Worm (Caenorhabditis elegans): ENCODE measurements around the gene F17C11.26.

F17C11.26 gene

ce11 chrV:10944903-10945302 is 3.7 kb downstream of the F17C11.26 start:
- TF ChIP-seq W03F9.2 (tag; optimal IDR thresholded peaks at IDR 0.05) (no peak), him-1 (tag; optimal IDR thresholded peaks at IDR 0.05) (no peak), dao-5 (tag; optimal IDR thresholded peaks at IDR 0.05) (no peak)

- TF ChIP-seq dao-5 (tag; optimal IDR thresholded peaks at IDR 0.05) = no peak
- TF ChIP-seq him-1 (tag; optimal IDR thresholded peaks at IDR 0.05) = no peak
- TF ChIP-seq W03F9.2 (tag; optimal IDR thresholded peaks at IDR 0.05) = no peak
These were observed 6.0 kb downstream of the F17C11.26 start for ce11 chrV:10947210-10947609.

- no peak for TF ChIP-seq dao-5 (tag; optimal IDR thresholded peaks at IDR 0.05)
- TF ChIP-seq W03F9.2 (tag; optimal IDR thresholded peaks at IDR 0.05) = no peak
- TF ChIP-seq him-1 (tag; optimal IDR thresholded peaks at IDR 0.05) = no peak
These were observed 6.7 kb downstream of the F17C11.26 start, which contains the start of gene F17C11.2 for ce11 chrV:10947930-10948329. Gene F17C11.2, plus strand, starts transcription at chrV:10948230.

ce11 chrV:10949511-10949910 is 8.3 kb downstream of the F17C11.26 start, which contains the start of gene col-153:
Gene col-153, plus strand, starts transcription at chrV:10949811.
- TF ChIP-seq him-1 (tag; optimal IDR thresholded peaks at IDR 0.05) = no peak
- no peak for TF ChIP-seq dao-5 (tag; optimal IDR thresholded peaks at IDR 0.05)
- TF ChIP-seq W03F9.2 (tag; optimal IDR thresholded peaks at IDR 0.05) = no peak

ce11 chrV:10951655-10952278 is 10.5 kb downstream of the F17C11.26 start, which contains the start of gene F17C11.4:
Gene F17C11.4, plus strand, starts transcription at chrV:10951860.
- TF ChIP-seq W03F9.2 (tag; optimal IDR thresholded peaks at IDR 0.05) = peak; percentile 62
- no peak for TF ChIP-seq him-1 (tag; optimal IDR thresholded peaks at IDR 0.05)

ce11 chrV:10953471-10954155 is 12.4 kb downstream of the F17C11.26 start:
- TF ChIP-seq him-1 (tag; optimal IDR thresholded peaks at IDR 0.05) (no peak), dao-5 (tag; optimal IDR thresholded peaks at IDR 0.05) (no peak), W03F9.2 (tag; optimal IDR thresholded peaks at IDR 0.05) (no peak)

ce11 chrV:10954334-10954733 is 13.1 kb downstream of the F17C11.26 start, which contains the start of gene clec-221:
Gene clec-221, minus strand, starts transcription at chrV:10954434.
- TF ChIP-seq dao-5 (tag; optimal IDR thresholded peaks at IDR 0.05) = no peak
- TF ChIP-seq him-1 (tag; optimal IDR thresholded peaks at IDR 0.05) = no peak
- TF ChIP-seq W03F9.2 (tag; optimal IDR thresholded peaks at IDR 0.05) = no peak

ce11 chrV:10954832-10955231 is 13.6 kb downstream of the F17C11.26 start, which contains the start of gene F17C11.6:
Gene F17C11.6, plus strand, starts transcription at chrV:10955121.
- TF ChIP-seq W03F9.2 (tag; optimal IDR thresholded peaks at IDR 0.05) (no peak), him-1 (tag; optimal IDR thresholded peaks at IDR 0.05) (no peak), dao-5 (tag; optimal IDR thresholded peaks at IDR 0.05) (no peak)

ce11 chrV:10955681-10956476 is 14.6 kb downstream of the F17C11.26 start, which contains the start of gene F17C11.13:
Gene F17C11.13, plus strand, starts transcription at chrV:10955923.
- TF ChIP-seq W03F9.2 (tag; optimal IDR thresholded peaks at IDR 0.05) (no peak), dao-5 (tag; optimal IDR thresholded peaks at IDR 0.05) (no peak), him-1 (tag; optimal IDR thresholded peaks at IDR 0.05) (no peak)

ce11 chrV:10958322-10958900 is 17.2 kb downstream of the F17C11.26 start, which contains the start of gene pigt-1:
Gene pigt-1, minus strand, starts transcription at chrV:10958821.
- no peak for TF ChIP-seq dao-5 (tag; optimal IDR thresholded peaks at IDR 0.05)
- peak; percentile 11 for TF ChIP-seq W03F9.2 (tag; optimal IDR thresholded peaks at IDR 0.05)

ce11 chrV:10960544-10960943 is 19.3 kb downstream of the F17C11.26 start, which contains the start of gene vps-36:
Gene vps-36, minus strand, starts transcription at chrV:10960669.
- TF ChIP-seq him-1 (tag; optimal IDR thresholded peaks at IDR 0.05) (no peak), W03F9.2 (tag; optimal IDR thresholded peaks at IDR 0.05) (no peak), dao-5 (tag; optimal IDR thresholded peaks at IDR 0.05) (no peak)

- TF ChIP-seq W03F9.2 (tag; optimal IDR thresholded peaks at IDR 0.05) (peak; percentile 42), dao-5 (tag; optimal IDR thresholded peaks at IDR 0.05) (no peak), him-1 (tag; optimal IDR thresholded peaks at IDR 0.05) (peak; percentile 73)
These were observed 20.2 kb downstream of the F17C11.26 start for ce11 chrV:10961448-10961870.

- TF ChIP-seq dao-5 (tag; optimal IDR thresholded peaks at IDR 0.05) = no peak
- TF ChIP-seq W03F9.2 (tag; optimal IDR thresholded peaks at IDR 0.05) = peak; percentile 97
- TF ChIP-seq him-1 (tag; optimal IDR thresholded peaks at IDR 0.05) = peak; percentile 89
These were observed 24.3 kb downstream of the F17C11.26 start, which contains the start of the genes ctf-4 and eef-1G for ce11 chrV:10965501-10965900. Gene ctf-4, minus strand, starts transcription at chrV:10965539. Gene eef-1G, plus strand, starts transcription at chrV:10965719.

Data from whole organism, L4/young adult.